Worm (Caenorhabditis elegans) whole organism, L4 larva: ENCODE measurements around the gene msp-32.

ENCODE experiments used
- F26F4.8 ChIP-seq: fragments of 200-800 bp; sonication (Bioruptor generic); conservative IDR thresholded peaks from 2 replicates; pipeline ENCODE4 v1.3.6; 2022; ENCODE audit warnings: missing genetic modification characterization, missing compliant biosample characterization
- F44E2.7 ChIP-seq: fragments of 200-800 bp; sonication (Bioruptor generic); IDR thresholded peaks from 2 replicates; pipeline ENCODE4 v2.1.2; 2022; ENCODE audit warnings: missing genetic modification characterization, missing compliant biosample characterization
- F49E8.2 ChIP-seq: sonication (generic microtip); optimal IDR thresholded peaks from 2 replicates; lab custom pipeline; 2016; ENCODE audit warnings: missing compliant biosample characterization, mild to moderate bottlenecking, missing genetic modification characterization, borderline replicate concordance
- R02D3.7 ChIP-seq: fragments of 150-350 bp; sonication (generic microtip); optimal IDR thresholded peaks from 3 replicates; lab custom pipeline; 2014; ENCODE audit warnings: missing biosample characterization, missing genetic modification characterization
- T26A8.4 ChIP-seq: fragments of 200-800 bp; sonication (Bioruptor generic); IDR thresholded peaks from 2 replicates; pipeline ENCODE4 v1.3.6; 2022; ENCODE audit warnings: missing genetic modification characterization, missing compliant biosample characterization
- Y105C5A.15 ChIP-seq: fragments of 200-800 bp; sonication (Bioruptor generic); IDR thresholded peaks from 2 replicates; pipeline ENCODE4 v1.3.6; 2022; ENCODE audit warnings: missing genetic modification characterization, missing compliant biosample characterization
- Y48G9A.11 ChIP-seq: fragments of 200-800 bp; sonication (Bioruptor generic); IDR thresholded peaks from 2 replicates; pipeline ENCODE4 v1.3.6; 2022; ENCODE audit warnings: missing genetic modification reagents, missing genetic modification characterization, missing compliant biosample characterization
- ZK546.5 ChIP-seq, 2 experiments: sonication (generic microtip); optimal IDR thresholded peaks; 2 replicates each; lab custom pipeline; 2017; ENCODE audit warnings: missing biosample characterization in 2 of 2, missing genetic modification characterization in 2 of 2
- aha-1 ChIP-seq: fragments of 150-350 bp; peaks from one replicate; lab custom pipeline; 2014; ENCODE audit warnings: missing biosample characterization, missing genetic modification characterization
- ceh-44 ChIP-seq: fragments of 200-800 bp; sonication (Bioruptor generic); IDR thresholded peaks from 2 replicates; pipeline ENCODE4 v1.3.6; 2022; ENCODE audit warnings: missing genetic modification reagents, missing genetic modification characterization, missing compliant biosample characterization
- ceh-62 ChIP-seq: sonication (generic microtip); optimal IDR thresholded peaks from 2 replicates; lab custom pipeline; 2017; ENCODE audit warnings: missing biosample characterization, missing genetic modification characterization
- ceh-82 ChIP-seq: sonication (generic microtip); optimal IDR thresholded peaks from 2 replicates; lab custom pipeline; 2017; ENCODE audit warnings: missing biosample characterization, missing genetic modification characterization
- dpl-1 ChIP-seq: fragments of 150-350 bp; optimal IDR thresholded peaks from 2 replicates; lab custom pipeline; 2014; ENCODE audit warnings: missing biosample characterization, missing genetic modification reagents, missing genetic modification characterization
- hlh-30 ChIP-seq: sonication (generic microtip); optimal IDR thresholded peaks from 2 replicates; lab custom pipeline; 2017; ENCODE audit warnings: antibody characterized with exemption, mild to moderate bottlenecking, missing genetic modification characterization, missing compliant biosample characterization; ENCODE audit not compliant: insufficient read depth
- lim-7 ChIP-seq: fragments of 200-800 bp; sonication (Bioruptor generic); IDR thresholded peaks from 2 replicates; pipeline ENCODE4 v1.3.6; 2022; ENCODE audit warnings: missing genetic modification characterization, missing compliant biosample characterization
- lin-1 ChIP-seq: fragments of 200-800 bp; sonication (Bioruptor generic); IDR thresholded peaks from 2 replicates; pipeline ENCODE4 v1.3.6; 2022; ENCODE audit warnings: missing genetic modification reagents, missing genetic modification characterization, missing compliant biosample characterization
- lin-15B ChIP-seq: fragments of 150-350 bp; sonication (generic microtip); optimal IDR thresholded peaks from 3 replicates; lab custom pipeline; 2014; ENCODE audit warnings: missing biosample characterization, missing genetic modification characterization
- lin-39 ChIP-seq: fragments of 150-350 bp; optimal IDR thresholded peaks from 2 replicates; lab custom pipeline; 2014; ENCODE audit warnings: missing biosample characterization, missing genetic modification reagents, missing genetic modification characterization
- lir-3 ChIP-seq: sonication (generic microtip); optimal IDR thresholded peaks from 2 replicates; lab custom pipeline; 2016; ENCODE audit warnings: mild to moderate bottlenecking, missing genetic modification characterization, missing compliant biosample characterization
- madf-5 ChIP-seq, 2 experiments: fragments of 200-800 bp; sonication (Bioruptor generic); IDR thresholded peaks; 2 replicates each; pipeline ENCODE4 v1.3.6; 2022; ENCODE audit warnings: missing compliant biosample characterization in 2 of 2, missing genetic modification characterization in 2 of 2
- mdl-1 ChIP-seq, 2 experiments: fragments of 150-350 bp in 1 of 2; sonication (generic microtip) in 1 of 2; optimal IDR thresholded peaks; 2 replicates each; lab custom pipeline; 2014 to 2017; ENCODE audit warnings: missing biosample characterization in 2 of 2, missing genetic modification characterization in 2 of 2
- mdt-29 ChIP-seq: fragments of 200-800 bp; sonication (Bioruptor generic); IDR thresholded peaks from 2 replicates; pipeline ENCODE4 v1.3.6; 2022; ENCODE audit warnings: missing genetic modification reagents, missing genetic modification characterization, missing compliant biosample characterization
- mep-1 ChIP-seq: fragments of 150-350 bp; sonication (generic microtip); optimal IDR thresholded peaks from 3 replicates; lab custom pipeline; 2014; ENCODE audit warnings: missing biosample characterization, missing genetic modification characterization
- mes-2 ChIP-seq: sonication (generic microtip); optimal IDR thresholded peaks from 2 replicates; lab custom pipeline; 2016; ENCODE audit warnings: missing genotype, mild to moderate bottlenecking, missing genetic modification characterization, missing compliant biosample characterization; ENCODE audit not compliant: poor library complexity, severe bottlenecking
- mxl-2 ChIP-seq: fragments of 200-800 bp; sonication (Bioruptor generic); conservative IDR thresholded peaks from 2 replicates; pipeline ENCODE4 v1.3.6; 2022; ENCODE audit warnings: missing genetic modification reagents, missing genetic modification characterization, missing compliant biosample characterization
- mxl-3 ChIP-seq: fragments of 200-800 bp; sonication (Bioruptor generic); optimal IDR thresholded peaks from 2 replicates; lab custom pipeline; 2018; ENCODE audit warnings: mild to moderate bottlenecking, missing genetic modification characterization, missing compliant biosample characterization
- nhr-10 ChIP-seq: fragments of 150-350 bp; optimal IDR thresholded peaks from 2 replicates; lab custom pipeline; 2014; ENCODE audit warnings: missing biosample characterization, missing genetic modification characterization
- nhr-102 ChIP-seq: sonication (generic microtip); optimal IDR thresholded peaks from 2 replicates; lab custom pipeline; 2016; ENCODE audit warnings: mild to moderate bottlenecking, missing genetic modification characterization, moderate library complexity, missing compliant biosample characterization
- nhr-111 ChIP-seq: fragments of 200-800 bp; sonication (Bioruptor generic); optimal IDR thresholded peaks from 2 replicates; lab custom pipeline; 2018; ENCODE audit warnings: mild to moderate bottlenecking, missing genetic modification characterization, missing compliant biosample characterization
- nhr-25 ChIP-seq: sonication (generic microtip); optimal IDR thresholded peaks from 2 replicates; lab custom pipeline; 2017; ENCODE audit warnings: missing genetic modification characterization, mild to moderate bottlenecking, missing compliant biosample characterization, antibody characterized with exemption, moderate library complexity, borderline replicate concordance; ENCODE audit not compliant: insufficient read depth
- nhr-42 ChIP-seq: fragments of 200-800 bp; sonication (Bioruptor generic); IDR thresholded peaks from 2 replicates; pipeline ENCODE4 v1.3.6; 2022; ENCODE audit warnings: missing genetic modification characterization, missing compliant biosample characterization
- nhr-48 ChIP-seq: sonication (generic microtip); optimal IDR thresholded peaks from 2 replicates; lab custom pipeline; 2016; ENCODE audit warnings: mild to moderate bottlenecking, missing genetic modification characterization, missing compliant biosample characterization
- nhr-6 ChIP-seq: fragments of 150-350 bp; optimal IDR thresholded peaks from 2 replicates; lab custom pipeline; 2014; ENCODE audit warnings: missing biosample characterization, missing genetic modification characterization
- rbr-2 ChIP-seq: sonication (generic microtip); optimal IDR thresholded peaks from 2 replicates; lab custom pipeline; 2016; ENCODE audit warnings: missing genotype, missing genetic modification characterization, missing compliant biosample characterization
- saeg-2 ChIP-seq: fragments of 200-800 bp; sonication (Bioruptor generic); IDR thresholded peaks from 2 replicates; pipeline ENCODE4 v1.3.6; 2022; ENCODE audit warnings: missing genetic modification reagents, missing genetic modification characterization, missing compliant biosample characterization
- sdz-12 ChIP-seq: fragments of 200-800 bp; sonication (Bioruptor generic); optimal IDR thresholded peaks from 2 replicates; lab custom pipeline; 2018; ENCODE audit warnings: mild to moderate bottlenecking, missing genetic modification characterization, missing compliant biosample characterization
- set-16 ChIP-seq: fragments of 200-800 bp; sonication (Bioruptor generic); IDR thresholded peaks from 2 replicates; pipeline ENCODE4 v1.3.6; 2022; ENCODE audit warnings: missing genetic modification reagents, missing genetic modification characterization, missing compliant biosample characterization
- skn-1 ChIP-seq: fragments of 150-350 bp; optimal IDR thresholded peaks from 2 replicates; lab custom pipeline; 2014; ENCODE audit warnings: missing biosample characterization, missing genetic modification characterization
- tag-97 ChIP-seq: fragments of 200-800 bp; sonication (Bioruptor generic); IDR thresholded peaks from 2 replicates; pipeline ENCODE4 v1.3.6; 2022; ENCODE audit warnings: missing genetic modification characterization, missing compliant biosample characterization
- tra-1 ChIP-seq: fragments of 200-800 bp; sonication (Bioruptor generic); IDR thresholded peaks from 2 replicates; pipeline ENCODE4 v1.3.6; 2022; ENCODE audit warnings: missing genetic modification reagents, missing genetic modification characterization, missing compliant biosample characterization
- unc-62 ChIP-seq, 3 experiments: fragments of 150-350 bp in 1 of 3; sonication (generic microtip); optimal IDR thresholded peaks in 2 of 3; peaks in 1 of 3; 1 replicate in 1 of 3; 2 replicates in 2 of 3; lab custom pipeline; 2014 to 2017; ENCODE audit warnings: missing biosample characterization in 3 of 3, missing genetic modification characterization in 3 of 3, missing genetic modification reagents in 3 of 3, missing genotype in 1 of 3
- zfp-3 ChIP-seq: fragments of 200-800 bp; sonication (Bioruptor generic); conservative IDR thresholded peaks from 2 replicates; pipeline ENCODE4 v1.3.6; 2022; ENCODE audit warnings: missing genetic modification reagents, missing genetic modification characterization, missing compliant biosample characterization
- zip-11 ChIP-seq: fragments of 200-800 bp; sonication (Bioruptor generic); IDR thresholded peaks from 2 replicates; pipeline ENCODE4 v1.3.6; 2022; ENCODE audit warnings: missing genetic modification characterization, missing compliant biosample characterization
- ztf-11 ChIP-seq: fragments of 150-350 bp; optimal IDR thresholded peaks from 2 replicates; lab custom pipeline; 2014; ENCODE audit warnings: missing biosample characterization, missing genetic modification characterization

msp-32 gene

ce11 chrII:4870691-4871090 is 27.9 kb upstream of the msp-32 start, which contains the start of gene col-20:
TSS of gene col-20 (minus strand) at chrII:4870791.
- no peak for TF ChIP-seq R02D3.7 (tag; lab: Kevin White, UChicago)
- no peak for TF ChIP-seq lim-7 (GFP tag; lab: Robert Waterston, UW)
- no peak for TF ChIP-seq unc-62 (GFP tag; optimal IDR thresholded peaks at IDR 0.05 in 1 of 2; lab: Kevin White, UChicago)
- TF ChIP-seq unc-62 (tag; optimal IDR thresholded peaks at IDR 0.05; lab: Kevin White, UChicago): no peak
- TF ChIP-seq nhr-10: no peak
- no peak for TF ChIP-seq mxl-2
- TF ChIP-seq zip-11 (GFP tag; lab: Robert Waterston, UW): no peak
- TF ChIP-seq F44E2.7 (GFP tag; lab: Robert Waterston, UW): no peak
- no peak for TF ChIP-seq nhr-48 (tag; lab: Kevin White, UChicago)
- TF ChIP-seq sdz-12 (GFP tag; lab: Kevin White, UChicago): no peak
- no peak for TF ChIP-seq ceh-44 (GFP tag; lab: Robert Waterston, UW)
- TF ChIP-seq nhr-6 (tag; lab: Kevin White, UChicago): no peak
- TF ChIP-seq mdt-29 (GFP tag; lab: Robert Waterston, UW): no peak
- TF ChIP-seq nhr-42: no peak
- TF ChIP-seq dpl-1: no peak
- TF ChIP-seq lin-39 (tag; lab: Kevin White, UChicago): no peak
- TF ChIP-seq ceh-62 (tag; lab: Kevin White, UChicago): no peak

ce11 chrII:4871834-4872233 is 26.8 kb upstream of the msp-32 start:
- TF ChIP-seq ceh-82 (tag; lab: Kevin White, UChicago): peak; percentile 20
- no peak for TF ChIP-seq skn-1 (tag; lab: Kevin White, UChicago)
- TF ChIP-seq, all 104 proteins: peak for 1

ce11 chrII:4872359-4872758 is 26.3 kb upstream of the msp-32 start:
- TF ChIP-seq F26F4.8 (GFP tag; lab: Robert Waterston, UW): 0 out of 2 replicates have a peak, but pooled peaks have one; percentile 24
- TF ChIP-seq T26A8.4 (GFP tag; lab: Robert Waterston, UW): 0 out of 2 replicates have a peak, but pooled peaks have one; percentile 17
- TF ChIP-seq madf-5 (GFP tag; IDR thresholded peaks at IDR 0.05; lab: Robert Waterston, UW): 0 out of 4 replicates have a peak, but pooled peaks of 1 of the 2 experiments have one; percentile 49
- peak; percentile 98 for TF ChIP-seq set-16
- TF ChIP-seq Y48G9A.11: 0 out of 2 replicates have a peak, but pooled peaks have one; percentile 13

- TF ChIP-seq nhr-10 (no peak), lin-15B (tag; lab: Kevin White, UChicago) (no peak), ZK546.5 (tag; optimal IDR thresholded peaks at IDR 0.05; lab: Kevin White, UChicago) (no peak), nhr-6 (tag; lab: Kevin White, UChicago) (no peak), mes-2 (tag; lab: Kevin White, UChicago) (no peak), mdl-1 (tag; optimal IDR thresholded peaks at IDR 0.05; lab: Kevin White, UChicago) (no peak), nhr-102 (tag; lab: Kevin White, UChicago) (no peak), nhr-111 (GFP tag; lab: Kevin White, UChicago) (no peak), rbr-2 (tag; lab: Kevin White, UChicago) (no peak), tra-1 (GFP tag; lab: Robert Waterston, UW) (no peak), ztf-11 (no peak), F44E2.7 (GFP tag; lab: Robert Waterston, UW) (no peak), Y105C5A.15 (no peak)
Observed at ce11 chrII:4873029-4873428, 25.6 kb upstream of the msp-32 start, which contains the start of gene col-73. TSS of gene col-73 (minus strand) at chrII:4873129.

- TF ChIP-seq saeg-2 (GFP tag; lab: Robert Waterston, UW) (no peak), mep-1 (tag; lab: Kevin White, UChicago) (no peak), aha-1 (tag; lab: Kevin White, UChicago) (peak; percentile 96), tag-97 (GFP tag; lab: Robert Waterston, UW) (no peak), mxl-3 (GFP tag; lab: Kevin White, UChicago) (peak; percentile 81), zfp-3 (GFP tag; lab: Robert Waterston, UW) (no peak), zip-11 (GFP tag; lab: Robert Waterston, UW) (no peak), nhr-25 (tag; lab: Kevin White, UChicago) (no peak), F49E8.2 (no peak), hlh-30 (tag; lab: Kevin White, UChicago) (peak; percentile 66), lin-1 (no peak), sdz-12 (GFP tag; lab: Kevin White, UChicago) (no peak), ceh-44 (GFP tag; lab: Robert Waterston, UW) (no peak), lir-3 (tag; lab: Kevin White, UChicago) (no peak), nhr-48 (tag; lab: Kevin White, UChicago) (peak; percentile 68)
Observed at ce11 chrII:4874335-4874861, 24.2 kb upstream of the msp-32 start, which contains the start of gene F11G11.15. TSS of gene F11G11.15 (plus strand) at chrII:4874845.
